Worm (Caenorhabditis elegans) whole organism, young adult: ENCODE measurements around the gene dyf-13.

ENCODE experiments used
- B0261.1 ChIP-seq: sonication (generic microtip); optimal IDR thresholded peaks from 2 replicates; lab custom pipeline; 2016; ENCODE audit warnings: mild to moderate bottlenecking, missing genetic modification characterization, moderate library complexity, missing compliant biosample characterization
- ceh-100 ChIP-seq: fragments of 200-800 bp; sonication (Bioruptor generic); IDR thresholded peaks from 2 replicates; pipeline ENCODE4 v1.3.6; 2022; ENCODE audit warnings: missing genetic modification reagents, missing genetic modification characterization, missing compliant biosample characterization
- chd-7 ChIP-seq: sonication (generic microtip); optimal IDR thresholded peaks from 2 replicates; lab custom pipeline; 2016; ENCODE audit warnings: mild to moderate bottlenecking, missing genetic modification characterization, moderate library complexity, missing compliant biosample characterization
- hmg-20 ChIP-seq: fragments of 200-800 bp; sonication (Bioruptor generic); IDR thresholded peaks from 2 replicates; pipeline ENCODE4 v1.3.6; 2022; ENCODE audit warnings: missing genetic modification reagents, missing genetic modification characterization, missing compliant biosample characterization
- hrde-1 ChIP-seq: sonication (generic microtip); optimal IDR thresholded peaks from 2 replicates; lab custom pipeline; 2016; ENCODE audit warnings: missing genetic modification characterization, mild to moderate bottlenecking, missing compliant biosample characterization, moderate library complexity, missing genotype, missing genetic modification reagents, borderline replicate concordance
- lin-26 ChIP-seq: fragments of 200-800 bp; sonication (Bioruptor generic); IDR thresholded peaks from 2 replicates; pipeline ENCODE4 v1.3.6; 2022; ENCODE audit warnings: missing genetic modification reagents, missing genetic modification characterization, missing compliant biosample characterization
- sdz-38 ChIP-seq: sonication (generic microtip); optimal IDR thresholded peaks from 2 replicates; lab custom pipeline; 2016; ENCODE audit warnings: missing genotype, missing genetic modification characterization, missing compliant biosample characterization
- snpc-4 ChIP-seq, 5 experiments: fragments of 150-350 bp in 1 of 5; sonication (generic microtip) in 4 of 5; optimal IDR thresholded peaks; 2 replicates each; lab custom pipeline; 2014 to 2018; ENCODE audit warnings: missing genetic modification characterization in 5 of 5, missing biosample characterization in 3 of 5, antibody characterized with exemption in 2 of 5, mild to moderate bottlenecking in 2 of 5, missing compliant biosample characterization in 2 of 5, missing genotype in 2 of 5, moderate library complexity in 2 of 5, missing genetic modification reagents in 1 of 5
- tbp1 ChIP-seq: fragments of 200-800 bp; sonication (Bioruptor generic); optimal IDR thresholded peaks from 2 replicates; lab custom pipeline; 2018; ENCODE audit warnings: mild to moderate bottlenecking, missing genetic modification characterization, missing compliant biosample characterization
- ztf-3 ChIP-seq: fragments of 200-800 bp; sonication (Bioruptor generic); optimal IDR thresholded peaks from 2 replicates; lab custom pipeline; 2018; ENCODE audit warnings: mild to moderate bottlenecking, missing genetic modification characterization, missing compliant biosample characterization

DNA sequence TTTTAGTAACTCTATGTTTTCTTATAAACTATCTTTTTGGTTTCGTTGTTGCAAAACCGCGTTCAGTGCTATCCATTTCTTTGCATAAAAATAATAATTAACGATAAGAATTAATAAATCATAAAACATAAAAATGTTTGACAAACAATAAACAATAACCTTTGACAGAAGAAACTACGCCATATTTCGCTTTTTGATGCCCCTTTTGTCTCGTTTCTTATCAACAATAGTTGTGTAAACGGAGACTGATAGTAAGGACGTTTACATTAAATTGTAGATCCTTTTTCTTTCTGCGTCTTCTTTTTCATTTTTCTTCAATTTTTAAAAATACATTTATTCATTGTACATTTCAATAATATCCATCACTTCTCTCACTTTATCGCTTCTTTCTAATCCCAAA, 32.1 kb downstream of the dyf-13 start:
- TF ChIP-seq snpc-4 (GFP tag; optimal IDR thresholded peaks at IDR 0.05; lab: Kevin White, UChicago), result no peak
- TF ChIP-seq snpc-4 (tag; optimal IDR thresholded peaks at IDR 0.05; lab: Kevin White, UChicago), result no peak
- no peak for TF ChIP-seq ceh-100 (GFP tag; lab: Robert Waterston, UW)
- no peak for TF ChIP-seq tbp1 (GFP tag; lab: Kevin White, UChicago)
- no peak for TF ChIP-seq lin-26 (GFP tag; lab: Robert Waterston, UW)
- TF ChIP-seq sdz-38 (tag; lab: Kevin White, UChicago), result no peak
- TF ChIP-seq hmg-20 (GFP tag; lab: Robert Waterston, UW), result no peak
- TF ChIP-seq B0261.1, result no peak
- no peak for TF ChIP-seq ztf-3 (GFP tag; lab: Kevin White, UChicago)
- TF ChIP-seq hrde-1 (tag; lab: Kevin White, UChicago), result no peak
- no peak for TF ChIP-seq chd-7
